Worm (Caenorhabditis elegans) whole organism, late embryonic: ENCODE measurements around the gene mask-1.
A peak's percentile ranks its signal among the peaks of the same experiment; 100 is the strongest.

Source experiments
- C38D4.7 ChIP-seq: fragments of 200-800 bp; sonication (Bioruptor generic); optimal IDR thresholded peaks from 2 replicates; lab custom pipeline; 2018; ENCODE audit warnings: mild to moderate bottlenecking, missing genetic modification characterization, moderate library complexity, missing compliant biosample characterization
- K02D7.2 ChIP-seq: sonication (generic microtip); optimal IDR thresholded peaks from 2 replicates; lab custom pipeline; 2017; ENCODE audit warnings: mild to moderate bottlenecking, missing genetic modification characterization, missing compliant biosample characterization
- ceh-14 ChIP-seq: sonication (generic microtip); optimal IDR thresholded peaks from 2 replicates; lab custom pipeline; 2016; ENCODE audit warnings: missing genotype, missing genetic modification characterization, missing compliant biosample characterization
- ceh-18 ChIP-seq: sonication (generic microtip); optimal IDR thresholded peaks from 2 replicates; lab custom pipeline; 2016; ENCODE audit warnings: missing genetic modification characterization, missing compliant biosample characterization
- ceh-22 ChIP-seq: sonication (generic microtip); optimal IDR thresholded peaks from 2 replicates; lab custom pipeline; 2017; ENCODE audit warnings: missing biosample characterization, missing genetic modification characterization
- ceh-31 ChIP-seq: sonication (generic microtip); optimal IDR thresholded peaks from 2 replicates; lab custom pipeline; 2016; ENCODE audit warnings: missing genetic modification characterization, missing compliant biosample characterization
- ceh-34 ChIP-seq: sonication (generic microtip); optimal IDR thresholded peaks from 2 replicates; lab custom pipeline; 2016; ENCODE audit warnings: mild to moderate bottlenecking, missing genetic modification characterization, missing compliant biosample characterization
- ceh-45 ChIP-seq: fragments of 200-800 bp; sonication (Bioruptor generic); IDR thresholded peaks from 2 replicates; pipeline ENCODE4 v1.3.6; 2022; ENCODE audit warnings: missing genetic modification reagents, missing genetic modification characterization, missing compliant biosample characterization
- ceh-48 ChIP-seq: sonication (generic microtip); optimal IDR thresholded peaks from 2 replicates; lab custom pipeline; 2016; ENCODE audit warnings: missing genetic modification characterization, inconsistent platforms, missing compliant biosample characterization
- ceh-6 ChIP-seq: fragments of 200-800 bp; sonication (Bioruptor generic); optimal IDR thresholded peaks from 2 replicates; lab custom pipeline; 2018; ENCODE audit warnings: mild to moderate bottlenecking, missing genetic modification characterization, missing compliant biosample characterization
- ceh-9 ChIP-seq: sonication (generic microtip); optimal IDR thresholded peaks from 2 replicates; lab custom pipeline; 2016; ENCODE audit warnings: mild to moderate bottlenecking, missing genetic modification characterization, inconsistent platforms, missing compliant biosample characterization
- che-1 ChIP-seq: sonication (generic microtip); optimal IDR thresholded peaks from 2 replicates; lab custom pipeline; 2016; ENCODE audit warnings: mild to moderate bottlenecking, missing genetic modification characterization, missing compliant biosample characterization
- dve-1 ChIP-seq: sonication (generic microtip); optimal IDR thresholded peaks from 2 replicates; lab custom pipeline; 2017; ENCODE audit warnings: antibody characterized with exemption, mild to moderate bottlenecking, missing genetic modification characterization, missing compliant biosample characterization
- elt-2 ChIP-seq: sonication (generic microtip); optimal IDR thresholded peaks from 2 replicates; lab custom pipeline; 2016; ENCODE audit warnings: missing genetic modification reagents, missing genetic modification characterization, missing compliant biosample characterization
- ets-4 ChIP-seq: sonication (generic microtip); optimal IDR thresholded peaks from 2 replicates; lab custom pipeline; 2016; ENCODE audit warnings: missing genetic modification characterization, missing compliant biosample characterization
- fax-1 ChIP-seq: sonication (generic microtip); optimal IDR thresholded peaks from 2 replicates; lab custom pipeline; 2016; ENCODE audit warnings: missing genotype, missing genetic modification characterization, missing compliant biosample characterization
- fkh-10 ChIP-seq: fragments of 150-350 bp; optimal IDR thresholded peaks from 2 replicates; lab custom pipeline; 2014; ENCODE audit warnings: missing biosample characterization, missing genetic modification reagents, missing genetic modification characterization
- hlh-13 ChIP-seq: fragments of 200-800 bp; sonication (Bioruptor generic); optimal IDR thresholded peaks from 2 replicates; lab custom pipeline; 2018; ENCODE audit warnings: mild to moderate bottlenecking, missing genetic modification characterization, missing compliant biosample characterization
- hlh-15 ChIP-seq: sonication (generic microtip); optimal IDR thresholded peaks from 2 replicates; lab custom pipeline; 2016; ENCODE audit warnings: missing genetic modification characterization, missing compliant biosample characterization
- hlh-30 ChIP-seq: sonication (generic microtip); optimal IDR thresholded peaks from 2 replicates; lab custom pipeline; 2017; ENCODE audit warnings: antibody characterized with exemption, missing genetic modification characterization, missing compliant biosample characterization; ENCODE audit not compliant: insufficient read depth
- hlh-6 ChIP-seq: sonication (generic microtip); optimal IDR thresholded peaks from 2 replicates; lab custom pipeline; 2016; ENCODE audit warnings: missing genotype, missing genetic modification characterization, missing compliant biosample characterization
- mec-3 ChIP-seq: sonication (generic microtip); optimal IDR thresholded peaks from 2 replicates; lab custom pipeline; 2016; ENCODE audit warnings: borderline replicate concordance, missing genetic modification characterization, missing compliant biosample characterization
- nfya-1 ChIP-seq: sonication (generic microtip); optimal IDR thresholded peaks from 2 replicates; lab custom pipeline; 2017; ENCODE audit warnings: missing genetic modification characterization, mild to moderate bottlenecking, missing compliant biosample characterization, antibody characterized with exemption, moderate library complexity
- nhr-232 ChIP-seq: sonication (generic microtip); optimal IDR thresholded peaks from 2 replicates; lab custom pipeline; 2016; ENCODE audit warnings: missing genetic modification characterization, missing compliant biosample characterization
- npax-4 ChIP-seq: sonication (generic microtip); optimal IDR thresholded peaks from 2 replicates; lab custom pipeline; 2016; ENCODE audit warnings: missing genetic modification characterization, missing compliant biosample characterization
- pat-9 ChIP-seq: fragments of 200-800 bp; sonication (Bioruptor generic); optimal IDR thresholded peaks from 2 replicates; lab custom pipeline; 2018; ENCODE audit warnings: mild to moderate bottlenecking, missing genetic modification characterization, moderate library complexity, missing compliant biosample characterization
- pax-1 ChIP-seq: fragments of 150-350 bp; optimal IDR thresholded peaks from 2 replicates; lab custom pipeline; 2014; ENCODE audit warnings: missing biosample characterization, missing genetic modification characterization
- pha-4 ChIP-seq: fragments of 150-350 bp; optimal IDR thresholded peaks from 2 replicates; lab custom pipeline; 2018; ENCODE audit warnings: missing biosample characterization, missing genetic modification reagents, missing genetic modification characterization
- pqm-1 ChIP-seq: sonication (generic microtip); optimal IDR thresholded peaks from 2 replicates; lab custom pipeline; 2016; ENCODE audit warnings: missing genetic modification characterization, missing compliant biosample characterization
- ref-2 ChIP-seq: sonication (generic microtip); optimal IDR thresholded peaks from 2 replicates; lab custom pipeline; 2016; ENCODE audit warnings: missing genetic modification characterization, missing compliant biosample characterization
- rnt-1 ChIP-seq: sonication (generic microtip); optimal IDR thresholded peaks from 2 replicates; lab custom pipeline; 2016; ENCODE audit warnings: missing genetic modification characterization, missing compliant biosample characterization
- tbx-2 ChIP-seq: sonication (generic microtip); optimal IDR thresholded peaks from 2 replicates; lab custom pipeline; 2016; ENCODE audit warnings: missing genetic modification characterization, missing compliant biosample characterization
- tbx-7 ChIP-seq: sonication (generic microtip); optimal IDR thresholded peaks from 2 replicates; lab custom pipeline; 2016; ENCODE audit warnings: missing genotype, missing genetic modification characterization, missing compliant biosample characterization
- ttx-3 ChIP-seq: sonication (generic microtip); optimal IDR thresholded peaks from 2 replicates; lab custom pipeline; 2016; ENCODE audit warnings: missing genetic modification reagents, missing genetic modification characterization, missing compliant biosample characterization
- unc-3 ChIP-seq, 2 experiments: fragments of 200-800 bp in 1 of 2; sonication (Bioruptor generic) in 1 of 2; sonication (generic microtip) in 1 of 2; conservative IDR thresholded peaks in 1 of 2; optimal IDR thresholded peaks in 1 of 2; 2 replicates each; pipeline versions ENCODE4 v1.3.6 to Lab custom; 2016 to 2022; ENCODE audit warnings: missing compliant biosample characterization in 2 of 2, missing genetic modification characterization in 2 of 2, missing genetic modification reagents in 1 of 2
- unc-42 ChIP-seq: sonication (generic microtip); optimal IDR thresholded peaks from 2 replicates; lab custom pipeline; 2016; ENCODE audit warnings: missing genotype, missing genetic modification characterization, missing compliant biosample characterization
- unc-55 ChIP-seq: sonication (generic microtip); optimal IDR thresholded peaks from 2 replicates; lab custom pipeline; 2017; ENCODE audit warnings: missing biosample characterization, missing genetic modification reagents, missing genetic modification characterization
- unc-86 ChIP-seq: sonication (generic microtip); optimal IDR thresholded peaks from 2 replicates; lab custom pipeline; 2016; ENCODE audit warnings: missing genetic modification characterization, missing compliant biosample characterization
- zip-5 ChIP-seq: sonication (generic microtip); optimal IDR thresholded peaks from 2 replicates; lab custom pipeline; 2016; ENCODE audit warnings: missing genetic modification characterization, missing compliant biosample characterization
- ztf-16 ChIP-seq: sonication (generic microtip); optimal IDR thresholded peaks from 2 replicates; lab custom pipeline; 2017; ENCODE audit warnings: missing genetic modification characterization, missing compliant biosample characterization

mask-1 gene

ce11 chrIV:10374601-10375000, at the start of gene mask-1:
Gene mask-1, plus strand, starts transcription at chrIV:10374901.
- no peak for TF ChIP-seq pat-9 (tag; lab: Kevin White, UChicago)
- TF ChIP-seq npax-4 (tag; lab: Kevin White, UChicago) = no peak
- no peak for TF ChIP-seq ceh-22
- no peak for TF ChIP-seq nfya-1 (tag; lab: Kevin White, UChicago)
- no peak for TF ChIP-seq C38D4.7
- TF ChIP-seq K02D7.2 (tag; lab: Kevin White, UChicago) = no peak

ce11 chrIV:10330962-10331361, 43.7 kb upstream of the mask-1 start:
- TF ChIP-seq fkh-10 (no peak), unc-3 (GFP tag; conservative IDR thresholded peaks at IDR 0.05; lab: Robert Waterston, UW) (no peak), unc-3 (tag; optimal IDR thresholded peaks at IDR 0.05; lab: Kevin White, UChicago) (no peak), ceh-31 (peak; percentile 30), mec-3 (tag; lab: Kevin White, UChicago) (no peak), elt-2 (tag; lab: Kevin White, UChicago) (peak; percentile 56), ceh-9 (tag; lab: Kevin White, UChicago) (no peak), pax-1 (no peak), unc-42 (tag; lab: Kevin White, UChicago) (no peak), unc-86 (tag; lab: Kevin White, UChicago) (no peak), pqm-1 (peak; percentile 6), hlh-15 (tag; lab: Kevin White, UChicago) (no peak), ets-4 (tag; lab: Kevin White, UChicago) (no peak), ceh-18 (no peak), ref-2 (tag; lab: Kevin White, UChicago) (peak; percentile 58), hlh-6 (peak; percentile 15), pat-9 (tag; lab: Kevin White, UChicago) (no peak), tbx-2 (no peak), hlh-30 (tag; lab: Kevin White, UChicago) (no peak), nfya-1 (tag; lab: Kevin White, UChicago) (no peak), ceh-34 (tag; lab: Kevin White, UChicago) (peak; percentile 13), ztf-16 (tag; lab: Kevin White, UChicago) (no peak), ceh-14 (tag; lab: Kevin White, UChicago) (peak; percentile 21)

- TF ChIP-seq ttx-3 (no peak), unc-55 (GFP tag; lab: Kevin White, UChicago) (no peak), ceh-6 (GFP tag; lab: Kevin White, UChicago) (no peak), ets-4 (tag; lab: Kevin White, UChicago) (no peak), fax-1 (tag; lab: Kevin White, UChicago) (no peak), ceh-18 (no peak)
- TF ChIP-seq, all 69 proteins: peak for 0
These were observed 42.8 kb upstream of the mask-1 start for ce11 chrIV:10331882-10332281.

ce11 chrIV:10337286-10337685, 37.4 kb upstream of the mask-1 start:
- no peak for TF ChIP-seq pha-4
- no peak for TF ChIP-seq elt-2 (tag; lab: Kevin White, UChicago)
- TF ChIP-seq ztf-16 (tag; lab: Kevin White, UChicago) = no peak
- no peak for TF ChIP-seq ceh-9 (tag; lab: Kevin White, UChicago)
- TF ChIP-seq rnt-1 (tag; lab: Kevin White, UChicago) = no peak
- TF ChIP-seq hlh-15 (tag; lab: Kevin White, UChicago) = no peak
- TF ChIP-seq nhr-232 (tag; lab: Kevin White, UChicago) = no peak
- no peak for TF ChIP-seq hlh-30 (tag; lab: Kevin White, UChicago)
- no peak for TF ChIP-seq zip-5 (tag; lab: Kevin White, UChicago)
- TF ChIP-seq dve-1 (tag; lab: Kevin White, UChicago) = no peak
- no peak for TF ChIP-seq unc-42 (tag; lab: Kevin White, UChicago)
- TF ChIP-seq K02D7.2 (tag; lab: Kevin White, UChicago) = no peak
- no peak for TF ChIP-seq ets-4 (tag; lab: Kevin White, UChicago)
- TF ChIP-seq ceh-45 = no peak
- TF ChIP-seq ceh-48 = no peak
- no peak for TF ChIP-seq che-1 (tag; lab: Kevin White, UChicago)
- TF ChIP-seq tbx-7 = no peak
- TF ChIP-seq hlh-13 = no peak
- TF ChIP-seq, all 69 proteins: peak for 0
